Worm (Caenorhabditis elegans): ENCODE measurements around the gene sym-2.

DNA sequence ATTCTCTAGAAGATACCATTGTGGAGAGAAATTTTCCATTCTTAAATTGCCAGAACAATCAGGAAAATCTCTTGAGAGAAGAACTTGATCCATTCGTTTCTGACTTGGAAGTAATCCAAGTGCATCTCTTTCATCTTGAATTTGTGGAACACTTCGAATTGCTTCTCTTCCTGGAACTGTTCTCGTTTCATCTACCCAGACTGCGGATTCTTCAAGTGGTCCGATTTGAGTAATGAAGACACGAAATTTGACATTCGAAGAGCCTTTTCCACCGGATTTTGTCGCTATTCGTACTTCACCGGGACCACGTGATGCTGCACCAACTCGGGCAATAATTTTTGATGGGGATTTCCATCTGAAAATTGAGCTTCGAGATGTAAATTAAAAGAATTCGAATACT, 11.8 kb downstream of the sym-2 start:
- TF ChIP-seq hmbx-1 (tag; optimal IDR thresholded peaks at IDR 0.05) (no peak), ets-7 (tag; optimal IDR thresholded peaks at IDR 0.05) (no peak), ama-1 (optimal IDR thresholded peaks at IDR 0.05) (no peak), scrt-1 (GFP tag; IDR thresholded peaks at IDR 0.05) (no peak)

Measured in whole organism, early embryonic.